Worm (Caenorhabditis elegans): ENCODE measurements around the gene T06D8.10.

Gene T06D8.10

ce11 chrII:11240214-11240613 is 7.1 kb downstream of the T06D8.10 start:
- TF ChIP-seq ceh-13 (GFP tag; optimal IDR thresholded peaks at IDR 0.05), result no peak
- TF ChIP-seq hmbx-1 (tag; optimal IDR thresholded peaks at IDR 0.05), result no peak
- TF ChIP-seq pes-1 (GFP tag; IDR thresholded peaks at IDR 0.05), result no peak
- TF ChIP-seq tra-4 (tag; optimal IDR thresholded peaks at IDR 0.05), result no peak
- TF ChIP-seq ets-7 (tag; optimal IDR thresholded peaks at IDR 0.05), result no peak
- no peak for TF ChIP-seq ceh-36 (tag; optimal IDR thresholded peaks at IDR 0.05)
- no peak for TF ChIP-seq ama-1 (optimal IDR thresholded peaks at IDR 0.05)
- no peak for TF ChIP-seq tbx-11 (GFP tag; IDR thresholded peaks at IDR 0.05)
- TF ChIP-seq F13C5.2 (tag; optimal IDR thresholded peaks at IDR 0.05), result no peak
- no peak for TF ChIP-seq hmg-4 (GFP tag; optimal IDR thresholded peaks at IDR 0.05)
- no peak for TF ChIP-seq sea-1 (GFP tag; conservative IDR thresholded peaks at IDR 0.05)
- no peak for TF ChIP-seq B0310.2 (tag; optimal IDR thresholded peaks at IDR 0.05)
- no peak for TF ChIP-seq hnd-1 (tag; optimal IDR thresholded peaks at IDR 0.05)

ce11 chrII:11238869-11239647 is 8.3 kb downstream of the T06D8.10 start, which contains the start of the genes rpn-9 and T06D8.9:
Gene rpn-9, minus strand, starts transcription at chrII:11238919.
Gene T06D8.9, plus strand, starts transcription at chrII:11239597.
- TF ChIP-seq aly-1 (tag; optimal IDR thresholded peaks at IDR 0.05) (no peak), sea-1 (GFP tag; conservative IDR thresholded peaks at IDR 0.05) (no peak), ceh-36 (tag; optimal IDR thresholded peaks at IDR 0.05) (no peak), ceh-13 (GFP tag; optimal IDR thresholded peaks at IDR 0.05) (no peak), tbx-37 (GFP tag; conservative IDR thresholded peaks at IDR 0.05) (no peak), flt-1 (GFP tag; IDR thresholded peaks at IDR 0.05) (no peak), F13C5.2 (tag; optimal IDR thresholded peaks at IDR 0.05) (no peak), tbx-11 (GFP tag; IDR thresholded peaks at IDR 0.05) (no peak), ets-7 (tag; optimal IDR thresholded peaks at IDR 0.05) (no peak), hmbx-1 (tag; optimal IDR thresholded peaks at IDR 0.05) (no peak), hmg-4 (GFP tag; optimal IDR thresholded peaks at IDR 0.05) (no peak), ama-1 (optimal IDR thresholded peaks at IDR 0.05) (no peak), B0310.2 (tag; optimal IDR thresholded peaks at IDR 0.05) (no peak), pes-1 (GFP tag; IDR thresholded peaks at IDR 0.05) (no peak), scrt-1 (GFP tag; IDR thresholded peaks at IDR 0.05) (no peak), tra-4 (tag; optimal IDR thresholded peaks at IDR 0.05) (no peak)

ce11 chrII:11237099-11237498 is 10.2 kb downstream of the T06D8.10 start, which contains the start of gene fndc-1:
Gene fndc-1, minus strand, starts transcription at chrII:11237325.
- TF ChIP-seq flt-1 (GFP tag; IDR thresholded peaks at IDR 0.05) (no peak), ets-7 (tag; optimal IDR thresholded peaks at IDR 0.05) (no peak), scrt-1 (GFP tag; IDR thresholded peaks at IDR 0.05) (no peak), F13C5.2 (tag; optimal IDR thresholded peaks at IDR 0.05) (no peak), sea-1 (GFP tag; conservative IDR thresholded peaks at IDR 0.05) (no peak), ama-1 (optimal IDR thresholded peaks at IDR 0.05) (no peak)

ce11 chrII:11236274-11236673 is 11.0 kb downstream of the T06D8.10 start, which contains the start of gene cchl-1:
Gene cchl-1, minus strand, starts transcription at chrII:11236387.
- TF ChIP-seq ets-7 (tag; optimal IDR thresholded peaks at IDR 0.05) (no peak), ama-1 (optimal IDR thresholded peaks at IDR 0.05) (peak; percentile 2)

- no peak for TF ChIP-seq ceh-36 (tag; optimal IDR thresholded peaks at IDR 0.05)
- no peak for TF ChIP-seq tbx-37 (GFP tag; conservative IDR thresholded peaks at IDR 0.05)
- TF ChIP-seq tra-4 (tag; optimal IDR thresholded peaks at IDR 0.05), result no peak
- no peak for TF ChIP-seq flt-1 (GFP tag; IDR thresholded peaks at IDR 0.05)
- no peak for TF ChIP-seq scrt-1 (GFP tag; IDR thresholded peaks at IDR 0.05)
- TF ChIP-seq hmbx-1 (tag; optimal IDR thresholded peaks at IDR 0.05), result no peak
- no peak for TF ChIP-seq sea-1 (GFP tag; conservative IDR thresholded peaks at IDR 0.05)
- no peak for TF ChIP-seq ama-1 (optimal IDR thresholded peaks at IDR 0.05)
- no peak for TF ChIP-seq tbx-11 (GFP tag; IDR thresholded peaks at IDR 0.05)
Measured at ce11 chrII:11234751-11235150, 12.6 kb downstream of the T06D8.10 start, which contains the start of gene cox-15. Gene cox-15, minus strand, starts transcription at chrII:11234952.

- no peak for TF ChIP-seq hmbx-1 (tag; optimal IDR thresholded peaks at IDR 0.05)
- TF ChIP-seq tra-4 (tag; optimal IDR thresholded peaks at IDR 0.05), result no peak
- no peak for TF ChIP-seq aly-1 (tag; optimal IDR thresholded peaks at IDR 0.05)
- no peak for TF ChIP-seq sea-1 (GFP tag; conservative IDR thresholded peaks at IDR 0.05)
- no peak for TF ChIP-seq flt-1 (GFP tag; IDR thresholded peaks at IDR 0.05)
- TF ChIP-seq tbx-11 (GFP tag; IDR thresholded peaks at IDR 0.05), result no peak
- TF ChIP-seq F13C5.2 (tag; optimal IDR thresholded peaks at IDR 0.05), result no peak
- no peak for TF ChIP-seq B0310.2 (tag; optimal IDR thresholded peaks at IDR 0.05)
- no peak for TF ChIP-seq pes-1 (GFP tag; IDR thresholded peaks at IDR 0.05)
- no peak for TF ChIP-seq ceh-36 (tag; optimal IDR thresholded peaks at IDR 0.05)
- TF ChIP-seq scrt-1 (GFP tag; IDR thresholded peaks at IDR 0.05), result no peak
- no peak for TF ChIP-seq ama-1 (optimal IDR thresholded peaks at IDR 0.05)
- no peak for TF ChIP-seq hmg-4 (GFP tag; optimal IDR thresholded peaks at IDR 0.05)
- TF ChIP-seq ceh-13 (GFP tag; optimal IDR thresholded peaks at IDR 0.05), result no peak
- no peak for TF ChIP-seq hnd-1 (tag; optimal IDR thresholded peaks at IDR 0.05)
- no peak for TF ChIP-seq ets-7 (tag; optimal IDR thresholded peaks at IDR 0.05)
- no peak for TF ChIP-seq tbx-37 (GFP tag; conservative IDR thresholded peaks at IDR 0.05)
Measured at ce11 chrII:11226379-11226778, 20.9 kb downstream of the T06D8.10 start, which contains the start of gene T06D8.2. Gene T06D8.2, plus strand, starts transcription at chrII:11226679.

ce11 chrII:11224045-11224481 is 23.3 kb downstream of the T06D8.10 start:
- TF ChIP-seq ceh-13 (GFP tag; optimal IDR thresholded peaks at IDR 0.05), result no peak
- peak; percentile 38 for TF ChIP-seq F13C5.2 (tag; optimal IDR thresholded peaks at IDR 0.05)
